Worm (Caenorhabditis elegans) whole organism, L4/young adult: Measurements from ENCODE around the gene hphd-1.

ENCODE experiments used
- W03F9.2 ChIP-seq: fragments of 150-350 bp; optimal IDR thresholded peaks from 2 replicates; lab custom pipeline; 2014; ENCODE audit warnings: missing biosample characterization, missing genetic modification characterization
- him-1 ChIP-seq: sonication (generic microtip); optimal IDR thresholded peaks from 2 replicates; lab custom pipeline; 2016; ENCODE audit warnings: missing genotype, missing genetic modification reagents, missing genetic modification characterization, missing compliant biosample characterization

- TF ChIP-seq W03F9.2 (tag; lab: Kevin White, UChicago) (no peak), him-1 (tag; lab: Kevin White, UChicago) (no peak)
Measured at ce11 chrII:12987799-12988198, 8.6 kb downstream of the hphd-1 start.
